Worm (Caenorhabditis elegans): Measurements from ENCODE around the gene str-60.
A peak's percentile ranks its signal among the peaks of the same experiment; 100 is the strongest.

str-60 gene

DNA sequence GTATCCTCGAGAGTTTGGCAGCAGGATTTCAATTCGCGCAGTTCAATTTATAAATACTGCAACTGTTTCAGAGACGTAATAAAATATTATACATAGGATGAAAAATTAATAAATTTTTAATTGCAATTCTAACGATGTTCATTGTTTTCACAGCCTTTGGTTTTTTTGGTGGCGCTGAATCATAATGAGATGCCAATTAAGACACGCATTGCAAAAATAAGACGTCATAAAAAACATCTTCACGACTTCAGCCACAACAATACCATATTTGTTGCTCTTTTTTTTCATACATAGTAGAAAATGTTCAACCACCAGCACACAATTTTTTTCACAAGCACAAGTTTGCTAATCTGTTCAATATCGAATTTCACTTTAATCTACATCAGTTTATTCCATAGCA lies 25.5 kb upstream of the str-60 start, which contains the start of gene str-56:
Gene str-56, plus strand, starts transcription at position 301 of the 400 bp plus-strand sequence.
- TF ChIP-seq lsy-2 (tag; optimal IDR thresholded peaks at IDR 0.05): no peak
- no peak for TF ChIP-seq M03D4.4 (tag; optimal IDR thresholded peaks at IDR 0.05)
- TF ChIP-seq snpc-4 (tag; optimal IDR thresholded peaks at IDR 0.05): no peak
- TF ChIP-seq nhr-12 (tag; optimal IDR thresholded peaks at IDR 0.05): no peak
- TF ChIP-seq unc-120 (tag; optimal IDR thresholded peaks at IDR 0.05; ENCODE audit: poor library complexity, severe bottlenecking): no peak
- no peak for TF ChIP-seq ham-2 (GFP tag; optimal IDR thresholded peaks at IDR 0.05)
- no peak for TF ChIP-seq zip-8 (tag; optimal IDR thresholded peaks at IDR 0.05)
- no peak for TF ChIP-seq nhr-2 (tag; optimal IDR thresholded peaks at IDR 0.05)

- TF ChIP-seq nhr-76 (tag; optimal IDR thresholded peaks at IDR 0.05) (peak; percentile 68), M03D4.4 (tag; optimal IDR thresholded peaks at IDR 0.05) (peak; percentile 99), nhr-12 (tag; optimal IDR thresholded peaks at IDR 0.05) (peak; percentile 71), flh-1 (GFP tag; optimal IDR thresholded peaks at IDR 0.05) (peak; percentile 98), pha-4 (tag; optimal IDR thresholded peaks at IDR 0.05) (peak; percentile 73), sptf-1 (tag; optimal IDR thresholded peaks at IDR 0.05) (peak; percentile 99), cnd-1 (tag; optimal IDR thresholded peaks at IDR 0.05) (peak; percentile 99), blmp-1 (tag; optimal IDR thresholded peaks at IDR 0.05) (no peak), nhr-28 (tag; optimal IDR thresholded peaks at IDR 0.05) (peak; percentile 92), nhr-2 (tag; optimal IDR thresholded peaks at IDR 0.05) (no peak), elt-3 (tag; optimal IDR thresholded peaks at IDR 0.05) (no peak), unc-62 (GFP tag; optimal IDR thresholded peaks at IDR 0.05) (peak; percentile 85), ztf-11 (tag; optimal IDR thresholded peaks at IDR 0.05) (peak; percentile 82), hlh-1 (tag; optimal IDR thresholded peaks at IDR 0.05) (peak; percentile 24), lsy-2 (tag; optimal IDR thresholded peaks at IDR 0.05) (peak; percentile 52), lin-32 (GFP tag; optimal IDR thresholded peaks at IDR 0.05) (peak; percentile 99), lin-13 (tag; optimal IDR thresholded peaks at IDR 0.05) (peak; percentile 85), ces-1 (GFP tag; optimal IDR thresholded peaks at IDR 0.05) (no peak), mls-2 (tag; optimal IDR thresholded peaks at IDR 0.05) (peak; percentile 100), tbx-8 (GFP tag; optimal IDR thresholded peaks at IDR 0.05) (peak; percentile 99), mab-5 (tag; optimal IDR thresholded peaks at IDR 0.05) (no peak), mep-1 (tag; optimal IDR thresholded peaks at IDR 0.05) (peak; percentile 71), zip-8 (tag; optimal IDR thresholded peaks at IDR 0.05) (peak; percentile 3), bed-3 (GFP tag; optimal IDR thresholded peaks at IDR 0.05) (peak; percentile 98), ham-2 (GFP tag; optimal IDR thresholded peaks at IDR 0.05) (peak; percentile 99), ceh-39 (tag; optimal IDR thresholded peaks at IDR 0.05) (peak; percentile 18), drap-1 (GFP tag; optimal IDR thresholded peaks at IDR 0.05) (peak; percentile 100), sem-2 (GFP tag; optimal IDR thresholded peaks at IDR 0.05) (peak; percentile 97), elt-1 (tag; optimal IDR thresholded peaks at IDR 0.05; ENCODE audit: borderline replicate concordance, insufficient read depth) (peak; percentile 44), ceh-83 (GFP tag; optimal IDR thresholded peaks at IDR 0.05) (peak; percentile 100), nhr-237 (tag; optimal IDR thresholded peaks at IDR 0.05) (peak; percentile 63), ceh-43 (GFP tag; optimal IDR thresholded peaks at IDR 0.05) (peak; percentile 98), snpc-4 (tag; optimal IDR thresholded peaks at IDR 0.05) (no peak), unc-39 (tag; optimal IDR thresholded peaks at IDR 0.05) (peak; percentile 84), unc-120 (tag; optimal IDR thresholded peaks at IDR 0.05; ENCODE audit: poor library complexity, severe bottlenecking) (peak; percentile 99)
Observed at ce11 chrV:15873762-15874161, 24.0 kb upstream of the str-60 start.

DNA sequence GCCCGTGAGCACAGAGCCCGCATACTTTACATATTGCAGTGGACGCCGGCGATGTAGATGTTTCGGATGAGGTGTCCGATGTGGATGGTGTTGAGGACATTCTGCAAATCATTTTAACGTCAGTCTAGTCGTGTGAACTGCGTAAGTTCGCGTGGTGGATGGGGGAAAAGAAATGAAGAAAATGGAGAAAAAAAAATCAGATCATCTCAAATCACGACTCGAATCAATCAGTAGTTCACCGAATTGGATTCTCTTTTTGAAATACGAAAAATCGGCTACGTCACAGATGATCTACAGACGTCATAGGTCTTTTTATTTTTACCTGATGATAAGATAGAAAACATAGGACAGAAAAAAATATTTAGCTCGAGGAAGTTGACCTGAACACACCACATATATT lies 21.5 kb upstream of the str-60 start, which contains the start of gene nhr-102:
Gene nhr-102, minus strand, starts transcription at position 101 of the 400 bp plus-strand sequence.
- TF ChIP-seq drap-1 (GFP tag; optimal IDR thresholded peaks at IDR 0.05) (no peak), nhr-28 (tag; optimal IDR thresholded peaks at IDR 0.05) (no peak), lin-32 (GFP tag; optimal IDR thresholded peaks at IDR 0.05) (no peak), mls-2 (tag; optimal IDR thresholded peaks at IDR 0.05) (no peak), bed-3 (GFP tag; optimal IDR thresholded peaks at IDR 0.05) (no peak), flh-1 (GFP tag; optimal IDR thresholded peaks at IDR 0.05) (no peak), ceh-39 (tag; optimal IDR thresholded peaks at IDR 0.05) (no peak), ztf-11 (tag; optimal IDR thresholded peaks at IDR 0.05) (no peak), ceh-43 (GFP tag; optimal IDR thresholded peaks at IDR 0.05) (no peak), nhr-2 (tag; optimal IDR thresholded peaks at IDR 0.05) (no peak), nhr-76 (tag; optimal IDR thresholded peaks at IDR 0.05) (no peak), M03D4.4 (tag; optimal IDR thresholded peaks at IDR 0.05) (no peak), elt-1 (tag; optimal IDR thresholded peaks at IDR 0.05; ENCODE audit: borderline replicate concordance, insufficient read depth) (no peak)

Measured in whole organism, mixed stage, embryonic.